Worm (Caenorhabditis elegans): ENCODE data around the gene fbxa-176.

ce11 chrV:17531410-17531809 lies 18.1 kb upstream of the fbxa-176 start, which contains the start of gene C18D4.4:
- no peak for TF ChIP-seq syd-9 (tag; optimal IDR thresholded peaks at IDR 0.05)
- no peak for TF ChIP-seq dve-1 (tag; optimal IDR thresholded peaks at IDR 0.05)
- TF ChIP-seq zip-5 (tag; optimal IDR thresholded peaks at IDR 0.05) = no peak
- no peak for TF ChIP-seq ceh-30 (tag; optimal IDR thresholded peaks at IDR 0.05)
- TF ChIP-seq K02D7.2 (tag; optimal IDR thresholded peaks at IDR 0.05) = no peak
- TF ChIP-seq pha-2 (tag; optimal IDR thresholded peaks at IDR 0.05) = no peak
- TF ChIP-seq F13H6.1 (tag; optimal IDR thresholded peaks at IDR 0.05) = no peak
- TF ChIP-seq tbx-2 (tag; optimal IDR thresholded peaks at IDR 0.05) = no peak
- no peak for TF ChIP-seq ceh-9 (tag; optimal IDR thresholded peaks at IDR 0.05)
- TF ChIP-seq pqm-1 (tag; optimal IDR thresholded peaks at IDR 0.05) = no peak
- TF ChIP-seq nfya-1 (tag; optimal IDR thresholded peaks at IDR 0.05) = no peak
- no peak for TF ChIP-seq fkh-10 (GFP tag; optimal IDR thresholded peaks at IDR 0.05)
- no peak for TF ChIP-seq nhr-11 (tag; optimal IDR thresholded peaks at IDR 0.05)
- TF ChIP-seq hlh-8 (tag; optimal IDR thresholded peaks at IDR 0.05) = no peak

Data from whole organism, late embryonic.